Worm (Caenorhabditis elegans): ENCODE measurements around the gene T25B2.3.

ce11 chrX:6216551-6216950, 40.6 kb downstream of the T25B2.3 start, which contains the start of gene lrch-1:
- TF ChIP-seq ztf-23 (GFP tag; IDR thresholded peaks at IDR 0.05): no peak
- TF ChIP-seq ref-1 (GFP tag; conservative IDR thresholded peaks at IDR 0.05): no peak
